Fruit fly (Drosophila melanogaster) whole organism, embryonic: ENCODE data around the gene CG46523.
A peak's percentile ranks its signal among the peaks of the same experiment; 100 is the strongest.

Experiments used
- CG11504 ChIP-seq: fragments of 200-800 bp; sonication (Bioruptor generic); optimal IDR thresholded peaks from 3 replicates; lab custom pipeline; 2019; ENCODE audit warnings: missing biosample characterization, mild to moderate bottlenecking, missing genetic modification characterization, moderate library complexity
- CG11695 ChIP-seq: fragments of 200-800 bp; sonication (Bioruptor generic); IDR thresholded peaks from 3 replicates; pipeline ENCODE4 v1.3.6; 2022; ENCODE audit warnings: missing biosample characterization, missing genetic modification characterization
- CG1233 ChIP-seq: fragments of 200-800 bp; sonication (Bioruptor generic); optimal IDR thresholded peaks from 4 replicates; lab custom pipeline; 2018; ENCODE audit warnings: missing biosample characterization, mild to moderate bottlenecking, missing genetic modification characterization
- CG13287 ChIP-seq: fragments of 200-800 bp; sonication (Bioruptor generic); IDR thresholded peaks from 2 replicates; pipeline ENCODE4 v1.3.6; 2022; ENCODE audit warnings: missing biosample characterization, missing genetic modification characterization; ENCODE audit not compliant: partially characterized antibody
- CG15696 ChIP-seq: fragments of 200-800 bp; sonication (Bioruptor generic); optimal IDR thresholded peaks from 2 replicates; lab custom pipeline; 2019; ENCODE audit warnings: missing biosample characterization, mild to moderate bottlenecking, missing genetic modification characterization, moderate library complexity
- CG1647 ChIP-seq: fragments of 200-800 bp; sonication (Bioruptor generic); optimal IDR thresholded peaks from 3 replicates; lab custom pipeline; 2016; ENCODE audit warnings: missing biosample characterization, missing genetic modification characterization
- CG16863 ChIP-seq: fragments of 200-800 bp; sonication (Bioruptor generic); optimal IDR thresholded peaks from 3 replicates; lab custom pipeline; 2016; ENCODE audit warnings: missing biosample characterization, missing genetic modification characterization
- CG17328 ChIP-seq: fragments of 200-800 bp; sonication (Bioruptor generic); IDR thresholded peaks from 2 replicates; pipeline ENCODE4 v1.3.6; 2022; ENCODE audit warnings: missing biosample characterization, missing genetic modification characterization
- CG17802 ChIP-seq: fragments of 200-800 bp; sonication (Bioruptor generic); optimal IDR thresholded peaks from 2 replicates; lab custom pipeline; 2018; ENCODE audit warnings: missing biosample characterization, mild to moderate bottlenecking, missing genetic modification characterization, moderate library complexity
- CG18011 ChIP-seq: fragments of 200-800 bp; sonication (Bioruptor generic); optimal IDR thresholded peaks from 2 replicates; lab custom pipeline; 2017; ENCODE audit warnings: missing biosample characterization, missing genetic modification characterization, mild to moderate bottlenecking, moderate library complexity, missing genotype
- CG18262 ChIP-seq: fragments of 200-800 bp; optimal IDR thresholded peaks from 3 replicates; lab custom pipeline; 2019; ENCODE audit warnings: missing biosample characterization, mild to moderate bottlenecking, missing genetic modification characterization, moderate library complexity
- CG1832 ChIP-seq: fragments of 200-800 bp; sonication (Bioruptor generic); optimal IDR thresholded peaks from 2 replicates; lab custom pipeline; 2017; ENCODE audit warnings: missing biosample characterization, mild to moderate bottlenecking, missing genetic modification characterization, inconsistent platforms
- CG18599 ChIP-seq: fragments of 200-800 bp; sonication (Bioruptor generic); optimal IDR thresholded peaks from 3 replicates; lab custom pipeline; 2017; ENCODE audit warnings: missing biosample characterization, missing genetic modification characterization, mild to moderate bottlenecking, moderate library complexity, missing genetic modification reagents
- CG2202 ChIP-seq: fragments of 200-800 bp; sonication (Bioruptor generic); optimal IDR thresholded peaks from 2 replicates; lab custom pipeline; 2018; ENCODE audit warnings: missing biosample characterization, mild to moderate bottlenecking, missing genetic modification characterization
- CG30020 ChIP-seq: fragments of 200-800 bp; optimal IDR thresholded peaks from 2 replicates; lab custom pipeline; 2019; ENCODE audit warnings: missing biosample characterization, mild to moderate bottlenecking, missing genetic modification characterization, moderate library complexity
- CG4282 ChIP-seq: fragments of 200-800 bp; sonication (Bioruptor generic); optimal IDR thresholded peaks from 2 replicates; lab custom pipeline; 2016; ENCODE audit warnings: missing biosample characterization, missing genetic modification characterization
- CG5245 ChIP-seq: fragments of 200-800 bp; sonication (Bioruptor generic); optimal IDR thresholded peaks from 3 replicates; lab custom pipeline; 2016; ENCODE audit warnings: missing biosample characterization, missing genetic modification characterization
- CG6854 ChIP-seq: fragments of 200-800 bp; sonication (Bioruptor generic); optimal IDR thresholded peaks from 3 replicates; lab custom pipeline; 2017; ENCODE audit warnings: missing biosample characterization, mild to moderate bottlenecking, missing genetic modification characterization
- CG7928 ChIP-seq: fragments of 200-800 bp; sonication (Bioruptor generic); optimal IDR thresholded peaks from 2 replicates; lab custom pipeline; 2017; ENCODE audit warnings: missing biosample characterization, mild to moderate bottlenecking, missing genetic modification characterization
- Camta ChIP-seq: fragments of 200-800 bp; sonication (Bioruptor generic); optimal IDR thresholded peaks from 2 replicates; lab custom pipeline; 2016; ENCODE audit warnings: missing biosample characterization, missing genetic modification characterization
- CrebB ChIP-seq: fragments of 200-800 bp; sonication (Bioruptor generic); optimal IDR thresholded peaks from 3 replicates; lab custom pipeline; 2018; ENCODE audit warnings: missing biosample characterization, mild to moderate bottlenecking, missing genetic modification characterization
- Hr51 ChIP-seq, 2 experiments: fragments of 200-800 bp; sonication (Bioruptor generic); optimal IDR thresholded peaks; 2 replicates in 1 of 2; 3 replicates in 1 of 2; lab custom pipeline; 2016 to 2018; ENCODE audit warnings: missing biosample characterization in 2 of 2, missing genetic modification characterization in 2 of 2, mild to moderate bottlenecking in 1 of 2, moderate library complexity in 1 of 2
- Med ChIP-seq: fragments of 200-800 bp; sonication (Bioruptor generic); peaks from one replicate; lab custom pipeline; 2016; ENCODE audit warnings: missing biosample characterization, missing genetic modification characterization, mild to moderate bottlenecking, inconsistent platforms, moderate library complexity
- Mes4 ChIP-seq: fragments of 200-800 bp; sonication (Bioruptor generic); optimal IDR thresholded peaks from 2 replicates; lab custom pipeline; 2016; ENCODE audit warnings: missing biosample characterization, missing genetic modification characterization
- Spps ChIP-seq: fragments of 200-800 bp; sonication (Bioruptor generic); optimal IDR thresholded peaks from 2 replicates; lab custom pipeline; 2018; ENCODE audit warnings: missing biosample characterization, mild to moderate bottlenecking, missing genetic modification characterization
- Tbp ChIP-seq: fragments of >200 bp; optimal IDR thresholded peaks from 2 replicates; lab custom pipeline; 2018; ENCODE audit warnings: missing biosample characterization, missing genetic modification characterization
- Vsx1 ChIP-seq: fragments of 200-800 bp; sonication (Bioruptor generic); optimal IDR thresholded peaks from 2 replicates; lab custom pipeline; 2017; ENCODE audit warnings: missing biosample characterization, mild to moderate bottlenecking, missing genetic modification characterization, missing genetic modification reagents
- Xbp1 ChIP-seq: fragments of 200-800 bp; sonication (Bioruptor generic); optimal IDR thresholded peaks from 3 replicates; lab custom pipeline; 2016; ENCODE audit warnings: missing biosample characterization, mild to moderate bottlenecking, missing genetic modification characterization
- bab2 ChIP-seq: fragments of 200-800 bp; sonication (Bioruptor generic); optimal IDR thresholded peaks from 2 replicates; lab custom pipeline; 2016; ENCODE audit warnings: missing biosample characterization, missing genetic modification characterization
- ci ChIP-seq: fragments of 200-800 bp; sonication (Bioruptor generic); IDR thresholded peaks from 3 replicates; pipeline ENCODE4 v1.3.6; 2022; ENCODE audit warnings: missing biosample characterization, missing genetic modification characterization
- croc ChIP-seq: fragments of 200-800 bp; sonication (Bioruptor generic); conservative IDR thresholded peaks from 3 replicates; pipeline ENCODE4 v1.3.6; 2022; ENCODE audit warnings: missing biosample characterization, missing genetic modification characterization
- crol ChIP-seq: fragments of 200-800 bp; sonication (Bioruptor generic); IDR thresholded peaks from 2 replicates; pipeline ENCODE4 v1.3.6; 2022; ENCODE audit warnings: missing biosample characterization, missing genetic modification characterization
- crp ChIP-seq, 2 experiments: fragments of 200-800 bp; sonication (Bioruptor generic); optimal IDR thresholded peaks; 2 replicates in 1 of 2; 3 replicates in 1 of 2; lab custom pipeline; 2017; ENCODE audit warnings: missing biosample characterization in 2 of 2, missing genetic modification characterization in 2 of 2, mild to moderate bottlenecking in 1 of 2, moderate library complexity in 1 of 2
- dan ChIP-seq: fragments of 200-800 bp; sonication (Bioruptor generic); IDR thresholded peaks from 2 replicates; pipeline ENCODE4 v1.3.6; 2022; ENCODE audit warnings: missing biosample characterization, missing genetic modification characterization
- dati ChIP-seq: fragments of 200-800 bp; sonication (Bioruptor generic); IDR thresholded peaks from 2 replicates; pipeline ENCODE4 v1.3.6; 2022; ENCODE audit warnings: missing biosample characterization, missing genetic modification characterization
- dimm ChIP-seq: fragments of 200-800 bp; sonication (Bioruptor generic); IDR thresholded peaks from 2 replicates; pipeline ENCODE4 v1.3.6; 2022; ENCODE audit warnings: missing biosample characterization, missing genetic modification characterization
- ems ChIP-seq: fragments of 200-800 bp; sonication (Bioruptor generic); optimal IDR thresholded peaks from 3 replicates; lab custom pipeline; 2016; ENCODE audit warnings: missing biosample characterization, missing genetic modification characterization
- fd102C ChIP-seq: fragments of 200-800 bp; sonication (Bioruptor generic); optimal IDR thresholded peaks from 2 replicates; lab custom pipeline; 2018; ENCODE audit warnings: missing biosample characterization, mild to moderate bottlenecking, missing genetic modification characterization, moderate library complexity
- fd3F ChIP-seq: fragments of 200-800 bp; sonication (Bioruptor generic); optimal IDR thresholded peaks from 2 replicates; lab custom pipeline; 2018; ENCODE audit warnings: missing biosample characterization, mild to moderate bottlenecking, missing genetic modification characterization, moderate library complexity
- gcm2 ChIP-seq: fragments of 200-800 bp; sonication (Bioruptor generic); optimal IDR thresholded peaks from 2 replicates; lab custom pipeline; 2016; ENCODE audit warnings: missing biosample characterization, missing genetic modification characterization
- gt ChIP-seq: fragments of 200-800 bp; sonication (Bioruptor generic); IDR thresholded peaks from 2 replicates; pipeline ENCODE4 v1.3.6; 2022; ENCODE audit warnings: missing biosample characterization, missing genetic modification characterization
- hbn ChIP-seq: fragments of 200-800 bp; sonication (Bioruptor generic); IDR thresholded peaks from 2 replicates; pipeline ENCODE4 v1.3.6; 2022; ENCODE audit warnings: missing biosample characterization, missing genetic modification characterization; ENCODE audit not compliant: partially characterized antibody
- hkb ChIP-seq, 2 experiments: fragments of 200-800 bp in 1 of 2; fragments of >200 bp in 1 of 2; sonication (Bioruptor generic) in 1 of 2; IDR thresholded peaks in 1 of 2; optimal IDR thresholded peaks in 1 of 2; 2 replicates each; pipeline versions ENCODE4 v1.3.6 to Lab custom; 2017 to 2022; ENCODE audit warnings: missing biosample characterization in 1 of 2, missing genetic modification characterization in 1 of 2
- hth ChIP-seq: fragments of >200 bp; optimal IDR thresholded peaks from 2 replicates; lab custom pipeline; 2017; ENCODE audit warnings: inconsistent platforms
- insv ChIP-seq, 2 experiments: fragments of 200-800 bp; sonication (Bioruptor generic); optimal IDR thresholded peaks; 3 replicates each; lab custom pipeline; 2016 to 2018; ENCODE audit warnings: missing biosample characterization in 2 of 2, missing genetic modification characterization in 2 of 2
- knrl ChIP-seq: fragments of 200-800 bp; sonication (Bioruptor generic); IDR thresholded peaks from 3 replicates; pipeline ENCODE4 v1.3.6; 2022; ENCODE audit warnings: missing biosample characterization, missing genetic modification characterization; ENCODE audit not compliant: partially characterized antibody
- nerfin-1 ChIP-seq: fragments of 200-800 bp; sonication (Bioruptor generic); optimal IDR thresholded peaks from 3 replicates; lab custom pipeline; 2019; ENCODE audit warnings: missing biosample characterization, mild to moderate bottlenecking, missing genetic modification characterization, moderate library complexity
- slp2 ChIP-seq: fragments of 200-800 bp; sonication (Bioruptor generic); optimal IDR thresholded peaks from 2 replicates; lab custom pipeline; 2016; ENCODE audit warnings: missing biosample characterization, missing genetic modification characterization
- usp ChIP-seq: fragments of >200 bp; optimal IDR thresholded peaks from 2 replicates; lab custom pipeline; 2017; ENCODE audit warnings: missing biosample characterization, missing genetic modification characterization
- wdn ChIP-seq: fragments of 200-800 bp; sonication (Bioruptor generic); IDR thresholded peaks from 2 replicates; pipeline ENCODE4 v1.3.6; 2022; ENCODE audit warnings: missing biosample characterization, missing genetic modification characterization

CG46523 gene

DNA sequence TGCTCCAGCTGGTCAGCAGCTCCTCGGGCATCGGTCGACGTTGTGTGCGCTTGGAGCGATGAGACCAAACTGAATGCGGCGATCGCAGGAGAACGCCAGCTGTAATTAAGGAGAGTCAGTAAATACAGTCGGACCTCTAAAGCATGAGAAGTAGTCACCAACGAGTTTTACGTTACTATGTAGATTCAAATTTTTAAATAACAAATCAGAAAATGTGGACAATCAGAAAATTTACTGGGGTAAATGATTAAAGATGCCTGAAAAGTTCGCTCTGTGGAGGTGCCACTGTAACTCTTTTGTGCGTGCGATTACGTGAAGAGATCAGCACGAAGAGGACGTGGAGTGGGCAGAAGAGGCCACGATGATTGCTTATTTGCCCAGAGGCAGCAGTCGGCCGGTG, 24.1 kb upstream of the CG46523 start, which contains the start of gene SCOT (continued):
- TF ChIP-seq Camta (GFP tag; lab: Kevin White, UChicago): peak; percentile 76
- TF ChIP-seq CG15696: no peak
- peak; percentile 29 for TF ChIP-seq slp2 (GFP tag; lab: Kevin White, UChicago)
- TF ChIP-seq bab2 (GFP tag; lab: Kevin White, UChicago): peak; percentile 56
- TF ChIP-seq dan (GFP tag; lab: Robert Waterston, UW): 0 out of 2 replicates have a peak, but pooled peaks have one; percentile 40
- TF ChIP-seq insv (GFP tag; optimal IDR thresholded peaks at IDR 0.05; lab: Kevin White, UChicago): no peak
- peak; percentile 58 for TF ChIP-seq dati
- TF ChIP-seq hbn (GFP tag; lab: Robert Waterston, UW): no peak
- no peak for TF ChIP-seq CG18599 (GFP tag; lab: Kevin White, UChicago)
- no peak for TF ChIP-seq CG18262 (tag; lab: Kevin White, UChicago)
- no peak for TF ChIP-seq crp (GFP tag; optimal IDR thresholded peaks at IDR 0.05; lab: Kevin White, UChicago)
- TF ChIP-seq CG18011: no peak
- TF ChIP-seq CG16863: peak; percentile 69
- no peak for TF ChIP-seq CG2202 (tag; lab: Kevin White, UChicago)
- no peak for TF ChIP-seq Vsx1
- peak; percentile 83 for TF ChIP-seq CG17328 (GFP tag; lab: Robert Waterston, UW)
- no peak for TF ChIP-seq CG6854
- no peak for TF ChIP-seq Tbp (GFP tag; lab: Kevin White, UChicago)
- TF ChIP-seq ems (GFP tag; lab: Kevin White, UChicago): peak; percentile 66
- TF ChIP-seq nerfin-1 (tag; lab: Kevin White, UChicago): no peak
- peak; percentile 51 for TF ChIP-seq CG17802 (tag; lab: Kevin White, UChicago)
- TF ChIP-seq CG7928 (GFP tag; lab: Kevin White, UChicago): no peak
- peak; percentile 51 for TF ChIP-seq fd3F (GFP tag; lab: Kevin White, UChicago)
- TF ChIP-seq gcm2 (GFP tag; lab: Kevin White, UChicago): peak; percentile 7
- TF ChIP-seq usp: no peak
- peak; percentile 49 for TF ChIP-seq dimm (GFP tag; lab: Robert Waterston, UW)
- TF ChIP-seq CG1647 (GFP tag; lab: Kevin White, UChicago): peak; percentile 18
- no peak for TF ChIP-seq hth (lab: Kevin White, UChicago)
- TF ChIP-seq CG1233: no peak
- TF ChIP-seq CG11504 (tag; lab: Kevin White, UChicago): no peak
- 0 out of 2 replicates have a peak, but pooled peaks have one; percentile 16 for TF ChIP-seq wdn (GFP tag; lab: Robert Waterston, UW)
- TF ChIP-seq CG5245 (GFP tag; lab: Kevin White, UChicago): peak; percentile 40
- TF ChIP-seq CG11695: peak; percentile 67; the same call in 1 of the 3 replicates
- peak; percentile 73 for TF ChIP-seq Xbp1 (GFP tag; lab: Kevin White, UChicago)
- peak; percentile 91 for TF ChIP-seq Med (GFP tag; lab: Kevin White, UChicago)
- TF ChIP-seq gt (GFP tag; lab: Robert Waterston, UW): peak; percentile 27; the same call in 1 of the 2 replicates
- TF ChIP-seq CG1832 (GFP tag; lab: Kevin White, UChicago): no peak
- TF ChIP-seq Hr51 (GFP tag; optimal IDR thresholded peaks at IDR 0.05; lab: Kevin White, UChicago): peak in 1 of 2 experiments; percentile 42
- peak; percentile 56 for TF ChIP-seq Mes4 (GFP tag; lab: Kevin White, UChicago)
- TF ChIP-seq hkb (optimal IDR thresholded peaks at IDR 0.05; lab: Kevin White, UChicago): no peak
- peak; percentile 85 for TF ChIP-seq hkb (GFP tag; IDR thresholded peaks at IDR 0.05; lab: Robert Waterston, UW)
- no peak for TF ChIP-seq Spps (tag; lab: Kevin White, UChicago)
- TF ChIP-seq knrl (GFP tag; lab: Robert Waterston, UW): no peak
- TF ChIP-seq crol (GFP tag; lab: Robert Waterston, UW): peak; percentile 17; the same call in 1 of the 2 replicates
- no peak for TF ChIP-seq fd102C
- TF ChIP-seq CG4282 (GFP tag; lab: Kevin White, UChicago): peak; percentile 57
- TF ChIP-seq ci (GFP tag; lab: Robert Waterston, UW): peak; percentile 92
- TF ChIP-seq croc (GFP tag; lab: Robert Waterston, UW): peak; percentile 76
- peak; percentile 50 for TF ChIP-seq CrebB (tag; lab: Kevin White, UChicago)
- no peak for TF ChIP-seq CG13287 (GFP tag; lab: Robert Waterston, UW)
- TF ChIP-seq CG30020 (tag; lab: Kevin White, UChicago): no peak
